Worm (Caenorhabditis elegans) whole organism, young adult: Measurements from ENCODE around the gene C14C10.10.

Experiments
- B0019.2 ChIP-seq: fragments of 200-800 bp; sonication (Bioruptor generic); conservative IDR thresholded peaks from 2 replicates; pipeline ENCODE4 v1.3.6; 2022; ENCODE audit warnings: missing genetic modification reagents, missing genetic modification characterization, missing compliant biosample characterization
- ama-1 ChIP-seq, 3 experiments: fragments of 150-350 bp in 1 of 3; sonication (generic microtip) in 2 of 3; optimal IDR thresholded peaks; 2 replicates each; lab custom pipeline; 2014 to 2018; ENCODE audit warnings: missing biosample characterization in 2 of 3, missing genetic modification characterization in 2 of 3, missing genetic modification reagents in 2 of 3
- ceh-40 ChIP-seq: fragments of 200-800 bp; sonication (Bioruptor generic); IDR thresholded peaks from 2 replicates; pipeline ENCODE4 v1.3.6; 2022; ENCODE audit warnings: missing genetic modification characterization, missing compliant biosample characterization
- efl-1 ChIP-seq: fragments of 150-350 bp; optimal IDR thresholded peaks from 2 replicates; lab custom pipeline; 2014; ENCODE audit warnings: missing biosample characterization, missing genetic modification reagents, missing genetic modification characterization
- ekl-4 ChIP-seq: fragments of 200-800 bp; sonication (Bioruptor generic); IDR thresholded peaks from 2 replicates; pipeline ENCODE4 v1.3.6; 2022; ENCODE audit warnings: missing genetic modification reagents, missing genetic modification characterization, missing compliant biosample characterization
- fkh-3 ChIP-seq: sonication (generic microtip); optimal IDR thresholded peaks from 2 replicates; lab custom pipeline; 2016; ENCODE audit warnings: mild to moderate bottlenecking, missing genetic modification characterization, missing compliant biosample characterization
- him-1 ChIP-seq: sonication (generic microtip); optimal IDR thresholded peaks from 2 replicates; lab custom pipeline; 2016; ENCODE audit warnings: missing genotype, missing genetic modification reagents, missing genetic modification characterization, missing compliant biosample characterization
- hlh-12 ChIP-seq: sonication (generic microtip); optimal IDR thresholded peaks from 2 replicates; lab custom pipeline; 2016; ENCODE audit warnings: missing genetic modification characterization, missing compliant biosample characterization
- lag-1 ChIP-seq: fragments of 200-800 bp; sonication (Bioruptor generic); IDR thresholded peaks from 2 replicates; pipeline ENCODE4 v1.3.6; 2022; ENCODE audit warnings: missing genetic modification reagents, missing genetic modification characterization, missing compliant biosample characterization
- lin-35 ChIP-seq, 3 experiments: fragments of 150-350 bp in 2 of 3; sonication (generic microtip) in 1 of 3; optimal IDR thresholded peaks; 2 replicates each; lab custom pipeline; 2014 to 2018; ENCODE audit warnings: missing biosample characterization in 3 of 3, missing genetic modification characterization in 3 of 3, missing genetic modification reagents in 3 of 3
- mxl-1 ChIP-seq: sonication (generic microtip); optimal IDR thresholded peaks from 2 replicates; lab custom pipeline; 2016; ENCODE audit warnings: missing genetic modification characterization, missing compliant biosample characterization
- nfya-2 ChIP-seq: fragments of 200-800 bp; sonication (Bioruptor generic); IDR thresholded peaks from 2 replicates; pipeline ENCODE4 v1.3.6; 2022; ENCODE audit warnings: missing genetic modification reagents, missing genetic modification characterization, missing compliant biosample characterization
- tbx-9 ChIP-seq: sonication (generic microtip); optimal IDR thresholded peaks from 2 replicates; lab custom pipeline; 2016; ENCODE audit warnings: borderline replicate concordance, missing genetic modification characterization, inconsistent platforms, missing compliant biosample characterization

DNA sequence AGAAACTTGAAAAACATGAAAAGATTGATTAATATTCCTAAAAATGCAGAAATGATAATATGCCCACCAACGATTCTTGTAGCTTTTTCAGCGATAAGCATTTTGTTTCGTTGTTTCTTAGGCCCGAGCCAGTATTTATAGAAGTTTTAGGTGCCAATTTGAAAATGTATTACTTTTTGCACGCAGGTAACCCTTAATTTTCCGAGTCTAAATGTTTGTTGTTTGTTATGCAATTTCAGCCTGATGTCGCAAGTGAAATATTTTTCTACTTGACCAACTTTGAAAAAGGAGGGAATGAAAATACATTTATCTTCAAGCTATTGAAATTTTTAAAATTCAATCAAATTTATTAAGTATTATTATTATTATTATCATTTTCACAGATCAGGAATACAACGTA lies 33.1 kb upstream of the C14C10.10 start, which contains the start of gene srx-113:
- TF ChIP-seq him-1 (tag; lab: Kevin White, UChicago) (no peak), ama-1 (optimal IDR thresholded peaks at IDR 0.05; lab: Kevin White, UChicago) (no peak), ama-1 (GFP tag; optimal IDR thresholded peaks at IDR 0.05; lab: Kevin White, UChicago) (no peak), hlh-12 (no peak), ceh-40 (GFP tag; lab: Robert Waterston, UW) (no peak), lag-1 (GFP tag; lab: Robert Waterston, UW) (no peak), tbx-9 (no peak), efl-1 (GFP tag; lab: Kevin White, UChicago) (no peak), mxl-1 (tag; lab: Kevin White, UChicago) (no peak), ekl-4 (GFP tag; lab: Robert Waterston, UW) (no peak), B0019.2 (GFP tag; lab: Robert Waterston, UW) (no peak), lin-35 (GFP tag; optimal IDR thresholded peaks at IDR 0.05; lab: Kevin White, UChicago) (no peak), fkh-3 (tag; lab: Kevin White, UChicago) (no peak), nfya-2 (GFP tag; lab: Robert Waterston, UW) (no peak)
